Worm (Caenorhabditis elegans) whole organism, L4 larva: ENCODE measurements around the gene Y57G11C.5.

Experiments used
- D1046.2 ChIP-seq: fragments of 200-800 bp; sonication (Bioruptor generic); IDR thresholded peaks from 2 replicates; pipeline ENCODE4 v1.3.6; 2022; ENCODE audit warnings: missing genetic modification characterization, missing compliant biosample characterization
- F10B5.3 ChIP-seq: sonication (generic microtip); optimal IDR thresholded peaks from 2 replicates; lab custom pipeline; 2016; ENCODE audit warnings: mild to moderate bottlenecking, missing genetic modification characterization, missing compliant biosample characterization
- F44E2.7 ChIP-seq: fragments of 200-800 bp; sonication (Bioruptor generic); IDR thresholded peaks from 2 replicates; pipeline ENCODE4 v2.1.2; 2022; ENCODE audit warnings: missing genetic modification characterization, missing compliant biosample characterization
- F49E8.2 ChIP-seq: sonication (generic microtip); optimal IDR thresholded peaks from 2 replicates; lab custom pipeline; 2016; ENCODE audit warnings: missing compliant biosample characterization, mild to moderate bottlenecking, missing genetic modification characterization, borderline replicate concordance
- R02D3.7 ChIP-seq: fragments of 150-350 bp; sonication (generic microtip); optimal IDR thresholded peaks from 3 replicates; lab custom pipeline; 2014; ENCODE audit warnings: missing biosample characterization, missing genetic modification characterization
- T26A8.4 ChIP-seq: fragments of 200-800 bp; sonication (Bioruptor generic); IDR thresholded peaks from 2 replicates; pipeline ENCODE4 v1.3.6; 2022; ENCODE audit warnings: missing genetic modification characterization, missing compliant biosample characterization
- Y48G9A.11 ChIP-seq: fragments of 200-800 bp; sonication (Bioruptor generic); IDR thresholded peaks from 2 replicates; pipeline ENCODE4 v1.3.6; 2022; ENCODE audit warnings: missing genetic modification reagents, missing genetic modification characterization, missing compliant biosample characterization
- Y5F2A.4 ChIP-seq: fragments of 200-800 bp; sonication (Bioruptor generic); optimal IDR thresholded peaks from 2 replicates; lab custom pipeline; 2018; ENCODE audit warnings: mild to moderate bottlenecking, missing genetic modification characterization, missing compliant biosample characterization
- aha-1 ChIP-seq: fragments of 150-350 bp; peaks from one replicate; lab custom pipeline; 2014; ENCODE audit warnings: missing biosample characterization, missing genetic modification characterization
- ama-1 ChIP-seq: fragments of 150-350 bp; optimal IDR thresholded peaks from 2 replicates; lab custom pipeline; 2014; ENCODE audit warnings: inconsistent platforms, mixed read lengths
- arid-1 ChIP-seq: fragments of 200-800 bp; sonication (Bioruptor generic); conservative IDR thresholded peaks from 2 replicates; pipeline ENCODE4 v1.3.6; 2022; ENCODE audit warnings: missing genetic modification reagents, missing genetic modification characterization, missing compliant biosample characterization
- ceh-28 ChIP-seq: fragments of 150-350 bp; optimal IDR thresholded peaks from 2 replicates; lab custom pipeline; 2014; ENCODE audit warnings: missing biosample characterization, missing genetic modification reagents, missing genetic modification characterization
- ceh-44 ChIP-seq: fragments of 200-800 bp; sonication (Bioruptor generic); IDR thresholded peaks from 2 replicates; pipeline ENCODE4 v1.3.6; 2022; ENCODE audit warnings: missing genetic modification reagents, missing genetic modification characterization, missing compliant biosample characterization
- daf-16 ChIP-seq, 3 experiments: sonication (generic microtip); optimal IDR thresholded peaks; 2 replicates each; lab custom pipeline; 2016 to 2017; ENCODE audit warnings: missing genetic modification characterization in 3 of 3, missing genetic modification reagents in 3 of 3, mild to moderate bottlenecking in 2 of 3, missing compliant biosample characterization in 2 of 3, missing biosample characterization in 1 of 3, moderate library complexity in 1 of 3
- dmd-6 ChIP-seq: fragments of 200-800 bp; sonication (Bioruptor generic); IDR thresholded peaks from 2 replicates; pipeline ENCODE4 v1.3.6; 2022; ENCODE audit warnings: missing genetic modification reagents, missing genetic modification characterization, missing compliant biosample characterization
- dpl-1 ChIP-seq: fragments of 150-350 bp; optimal IDR thresholded peaks from 2 replicates; lab custom pipeline; 2014; ENCODE audit warnings: missing biosample characterization, missing genetic modification reagents, missing genetic modification characterization
- duxl-1 ChIP-seq: sonication (generic microtip); optimal IDR thresholded peaks from 2 replicates; lab custom pipeline; 2016; ENCODE audit warnings: mild to moderate bottlenecking, missing genetic modification characterization, moderate library complexity, missing compliant biosample characterization; ENCODE audit not compliant: poor library complexity
- egl-27 ChIP-seq: sonication (generic microtip); optimal IDR thresholded peaks from 3 replicates; lab custom pipeline; 2017; ENCODE audit warnings: missing biosample characterization, missing genetic modification reagents, missing genetic modification characterization
- fos-1 ChIP-seq: fragments of 150-350 bp; optimal IDR thresholded peaks from 2 replicates; lab custom pipeline; 2014; ENCODE audit warnings: missing biosample characterization, missing genetic modification characterization
- gei-8 ChIP-seq: fragments of 200-800 bp; sonication (Bioruptor generic); optimal IDR thresholded peaks from 2 replicates; lab custom pipeline; 2018; ENCODE audit warnings: mild to moderate bottlenecking, missing genetic modification characterization, missing compliant biosample characterization
- hlh-11 ChIP-seq: fragments of 200-800 bp; sonication (Bioruptor generic); optimal IDR thresholded peaks from 2 replicates; lab custom pipeline; 2018; ENCODE audit warnings: mild to moderate bottlenecking, missing genetic modification characterization, missing compliant biosample characterization
- hlh-30 ChIP-seq: sonication (generic microtip); optimal IDR thresholded peaks from 2 replicates; lab custom pipeline; 2017; ENCODE audit warnings: antibody characterized with exemption, mild to moderate bottlenecking, missing genetic modification characterization, missing compliant biosample characterization; ENCODE audit not compliant: insufficient read depth
- hmg-1.1 ChIP-seq: fragments of 200-800 bp; sonication (Bioruptor generic); IDR thresholded peaks from 2 replicates; pipeline ENCODE4 v1.3.6; 2022; ENCODE audit warnings: missing genetic modification reagents, missing genetic modification characterization, missing compliant biosample characterization
- lim-7 ChIP-seq: fragments of 200-800 bp; sonication (Bioruptor generic); IDR thresholded peaks from 2 replicates; pipeline ENCODE4 v1.3.6; 2022; ENCODE audit warnings: missing genetic modification characterization, missing compliant biosample characterization
- lin-1 ChIP-seq: fragments of 200-800 bp; sonication (Bioruptor generic); IDR thresholded peaks from 2 replicates; pipeline ENCODE4 v1.3.6; 2022; ENCODE audit warnings: missing genetic modification reagents, missing genetic modification characterization, missing compliant biosample characterization
- lin-38 ChIP-seq: fragments of 200-800 bp; sonication (Bioruptor generic); IDR thresholded peaks from 2 replicates; pipeline ENCODE4 v1.3.6; 2022; ENCODE audit warnings: missing genetic modification reagents, missing genetic modification characterization, missing compliant biosample characterization
- lsy-2 ChIP-seq, 2 experiments: fragments of 150-350 bp in 1 of 2; sonication (generic microtip) in 1 of 2; optimal IDR thresholded peaks; 2 replicates each; lab custom pipeline; 2014 to 2017; ENCODE audit warnings: missing biosample characterization in 2 of 2, missing genetic modification characterization in 2 of 2
- mes-2 ChIP-seq: sonication (generic microtip); optimal IDR thresholded peaks from 2 replicates; lab custom pipeline; 2016; ENCODE audit warnings: missing genotype, mild to moderate bottlenecking, missing genetic modification characterization, missing compliant biosample characterization; ENCODE audit not compliant: poor library complexity, severe bottlenecking
- mxl-3 ChIP-seq: fragments of 200-800 bp; sonication (Bioruptor generic); optimal IDR thresholded peaks from 2 replicates; lab custom pipeline; 2018; ENCODE audit warnings: mild to moderate bottlenecking, missing genetic modification characterization, missing compliant biosample characterization
- nhr-102 ChIP-seq: sonication (generic microtip); optimal IDR thresholded peaks from 2 replicates; lab custom pipeline; 2016; ENCODE audit warnings: mild to moderate bottlenecking, missing genetic modification characterization, moderate library complexity, missing compliant biosample characterization
- nhr-11 ChIP-seq: fragments of 150-350 bp; optimal IDR thresholded peaks from 2 replicates; lab custom pipeline; 2014; ENCODE audit warnings: missing biosample characterization, missing genetic modification characterization
- nhr-28 ChIP-seq: fragments of 150-350 bp; optimal IDR thresholded peaks from 2 replicates; lab custom pipeline; 2014; ENCODE audit warnings: missing biosample characterization, missing genetic modification characterization
- nhr-41 ChIP-seq: fragments of 200-800 bp; sonication (Bioruptor generic); IDR thresholded peaks from 2 replicates; pipeline ENCODE4 v1.3.6; 2022; ENCODE audit warnings: missing genetic modification reagents, missing genetic modification characterization, missing compliant biosample characterization
- nhr-42 ChIP-seq: fragments of 200-800 bp; sonication (Bioruptor generic); IDR thresholded peaks from 2 replicates; pipeline ENCODE4 v1.3.6; 2022; ENCODE audit warnings: missing genetic modification characterization, missing compliant biosample characterization
- nhr-76 ChIP-seq: fragments of 150-350 bp; optimal IDR thresholded peaks from 2 replicates; lab custom pipeline; 2014; ENCODE audit warnings: missing biosample characterization, missing genetic modification characterization
- pqm-1 ChIP-seq: sonication (generic microtip); optimal IDR thresholded peaks from 2 replicates; lab custom pipeline; 2017; ENCODE audit warnings: missing biosample characterization, missing genetic modification characterization
- rbr-2 ChIP-seq: sonication (generic microtip); optimal IDR thresholded peaks from 2 replicates; lab custom pipeline; 2016; ENCODE audit warnings: missing genotype, missing genetic modification characterization, missing compliant biosample characterization
- sdz-12 ChIP-seq: fragments of 200-800 bp; sonication (Bioruptor generic); optimal IDR thresholded peaks from 2 replicates; lab custom pipeline; 2018; ENCODE audit warnings: mild to moderate bottlenecking, missing genetic modification characterization, missing compliant biosample characterization
- set-16 ChIP-seq: fragments of 200-800 bp; sonication (Bioruptor generic); IDR thresholded peaks from 2 replicates; pipeline ENCODE4 v1.3.6; 2022; ENCODE audit warnings: missing genetic modification reagents, missing genetic modification characterization, missing compliant biosample characterization
- snpc-1.2 ChIP-seq: fragments of 200-800 bp; sonication (Bioruptor generic); IDR thresholded peaks from 2 replicates; pipeline ENCODE4 v1.3.6; 2022; ENCODE audit warnings: missing genetic modification reagents, missing genetic modification characterization, missing compliant biosample characterization
- tag-97 ChIP-seq: fragments of 200-800 bp; sonication (Bioruptor generic); IDR thresholded peaks from 2 replicates; pipeline ENCODE4 v1.3.6; 2022; ENCODE audit warnings: missing genetic modification characterization, missing compliant biosample characterization
- tra-1 ChIP-seq: fragments of 200-800 bp; sonication (Bioruptor generic); IDR thresholded peaks from 2 replicates; pipeline ENCODE4 v1.3.6; 2022; ENCODE audit warnings: missing genetic modification reagents, missing genetic modification characterization, missing compliant biosample characterization
- zag-1 ChIP-seq: fragments of 150-350 bp; optimal IDR thresholded peaks from 2 replicates; lab custom pipeline; 2014; ENCODE audit warnings: missing biosample characterization, missing genetic modification characterization
- zip-11 ChIP-seq: fragments of 200-800 bp; sonication (Bioruptor generic); IDR thresholded peaks from 2 replicates; pipeline ENCODE4 v1.3.6; 2022; ENCODE audit warnings: missing genetic modification characterization, missing compliant biosample characterization
- ztf-7 ChIP-seq: fragments of 150-350 bp; optimal IDR thresholded peaks from 2 replicates; lab custom pipeline; 2014; ENCODE audit warnings: missing biosample characterization, missing genetic modification characterization

Gene Y57G11C.5

ce11 chrIV:14799186-14799585 lies 34.0 kb upstream of the Y57G11C.5 start, which contains the start of gene Y57G11C.14:
TSS of gene Y57G11C.14 (plus strand) at chrIV:14799311.
- TF ChIP-seq daf-16 (GFP tag; optimal IDR thresholded peaks at IDR 0.05; lab: Kevin White, UChicago) (no peak), daf-16 (tag; optimal IDR thresholded peaks at IDR 0.05; lab: Kevin White, UChicago) (no peak), lin-38 (peak; percentile 41), nhr-42 (0 out of 2 replicates have a peak, but pooled peaks have one; percentile 11), zip-11 (no peak), hlh-11 (tag; lab: Kevin White, UChicago) (no peak), nhr-41 (GFP tag; lab: Robert Waterston, UW) (no peak), F44E2.7 (GFP tag; lab: Robert Waterston, UW) (no peak), F10B5.3 (tag; lab: Kevin White, UChicago) (no peak), snpc-1.2 (GFP tag; lab: Robert Waterston, UW) (peak; percentile 60; the same call in 1 of the 2 replicates), T26A8.4 (GFP tag; lab: Robert Waterston, UW) (0 out of 2 replicates have a peak, but pooled peaks have one; percentile 27), gei-8 (GFP tag; lab: Kevin White, UChicago) (no peak), tag-97 (GFP tag; lab: Robert Waterston, UW) (no peak), egl-27 (tag; lab: Kevin White, UChicago) (no peak), lin-1 (GFP tag; lab: Robert Waterston, UW) (no peak), hlh-30 (tag; lab: Kevin White, UChicago) (no peak), arid-1 (GFP tag; lab: Robert Waterston, UW) (no peak), D1046.2 (GFP tag; lab: Robert Waterston, UW) (0 out of 2 replicates have a peak, but pooled peaks have one; percentile 47), lim-7 (GFP tag; lab: Robert Waterston, UW) (no peak), ztf-7 (tag; lab: Kevin White, UChicago) (no peak), nhr-76 (tag; lab: Kevin White, UChicago) (no peak)

- TF ChIP-seq ceh-28 (tag; lab: Kevin White, UChicago) (no peak), nhr-28 (tag; lab: Kevin White, UChicago) (no peak), hmg-1.1 (GFP tag; lab: Robert Waterston, UW) (0 out of 2 replicates have a peak, but pooled peaks have one; percentile 0), nhr-11 (tag; lab: Kevin White, UChicago) (no peak), pqm-1 (tag; lab: Kevin White, UChicago) (no peak)
- TF ChIP-seq, all 104 proteins: peak for 1
Observed at ce11 chrIV:14797849-14798248, 32.6 kb upstream of the Y57G11C.5 start, which contains the start of gene arl-8. TSS of gene arl-8 (plus strand) at chrIV:14798149.

- TF ChIP-seq nhr-102 (no peak), duxl-1 (no peak), nhr-11 (tag; lab: Kevin White, UChicago) (no peak), sdz-12 (GFP tag; lab: Kevin White, UChicago) (no peak), tra-1 (GFP tag; lab: Robert Waterston, UW) (no peak), R02D3.7 (peak; percentile 48), hmg-1.1 (GFP tag; lab: Robert Waterston, UW) (0 out of 2 replicates have a peak, but pooled peaks have one; percentile 14), hlh-30 (tag; lab: Kevin White, UChicago) (peak; percentile 63), Y5F2A.4 (no peak), Y48G9A.11 (GFP tag; lab: Robert Waterston, UW) (no peak), T26A8.4 (GFP tag; lab: Robert Waterston, UW) (no peak), ceh-44 (GFP tag; lab: Robert Waterston, UW) (no peak), F10B5.3 (tag; lab: Kevin White, UChicago) (no peak), rbr-2 (tag; lab: Kevin White, UChicago) (no peak), mes-2 (tag; lab: Kevin White, UChicago) (peak; percentile 38), ztf-7 (tag; lab: Kevin White, UChicago) (no peak), D1046.2 (GFP tag; lab: Robert Waterston, UW) (no peak), mxl-3 (GFP tag; lab: Kevin White, UChicago) (peak; percentile 23), lsy-2 (tag; optimal IDR thresholded peaks at IDR 0.05; lab: Kevin White, UChicago) (peak in 1 of 2 experiments; percentile 8), fos-1 (no peak), dmd-6 (GFP tag; lab: Robert Waterston, UW) (no peak), ama-1 (lab: Kevin White, UChicago) (peak; percentile 32), zag-1 (tag; lab: Kevin White, UChicago) (no peak), dpl-1 (GFP tag; lab: Kevin White, UChicago) (no peak), daf-16 (GFP tag; optimal IDR thresholded peaks at IDR 0.05; lab: Kevin White, UChicago) (no peak), daf-16 (tag; optimal IDR thresholded peaks at IDR 0.05; lab: Kevin White, UChicago) (peak; percentile 15), aha-1 (tag; lab: Kevin White, UChicago) (peak; percentile 26), set-16 (GFP tag; lab: Robert Waterston, UW) (peak; percentile 29; the same call in 1 of the 2 replicates), F49E8.2 (tag; lab: Kevin White, UChicago) (no peak)
Observed at ce11 chrIV:14797354-14797753, 32.1 kb upstream of the Y57G11C.5 start, which contains the start of the genes Y57G11C.1147 and nuo-3. TSS of gene Y57G11C.1147 (minus strand) at chrIV:14797514. TSS of gene nuo-3 (minus strand) at chrIV:14797544.
